Worm (Caenorhabditis elegans) whole organism, L1 larva: Measurements from ENCODE around the gene srh-67.

ENCODE experiments used
- blmp-1 ChIP-seq: fragments of 150-350 bp; optimal IDR thresholded peaks from 2 replicates; lab custom pipeline; 2014; ENCODE audit warnings: missing biosample characterization, missing genetic modification characterization
- dpl-1 ChIP-seq, 3 experiments: fragments of 150-350 bp in 2 of 3; sonication (generic microtip) in 1 of 3; optimal IDR thresholded peaks; 2 replicates each; lab custom pipeline; 2014 to 2017; ENCODE audit warnings: missing biosample characterization in 3 of 3, missing genetic modification characterization in 3 of 3, missing genetic modification reagents in 3 of 3
- nhr-237 ChIP-seq: fragments of 150-350 bp; optimal IDR thresholded peaks from 2 replicates; lab custom pipeline; 2014; ENCODE audit warnings: missing biosample characterization, missing genetic modification characterization
- nhr-84 ChIP-seq: sonication (generic microtip); optimal IDR thresholded peaks from 2 replicates; lab custom pipeline; 2017; ENCODE audit warnings: missing biosample characterization, missing genetic modification characterization
- zag-1 ChIP-seq: fragments of 150-350 bp; optimal IDR thresholded peaks from 2 replicates; lab custom pipeline; 2014; ENCODE audit warnings: missing biosample characterization, missing genetic modification characterization
- ztf-11 ChIP-seq, 2 experiments: sonication (generic microtip); optimal IDR thresholded peaks; 2 replicates each; lab custom pipeline; 2016 to 2017; ENCODE audit warnings: missing genetic modification characterization in 2 of 2, missing biosample characterization in 1 of 2, missing compliant biosample characterization in 1 of 2

- TF ChIP-seq ztf-11 (tag; optimal IDR thresholded peaks at IDR 0.05; lab: Kevin White, UChicago) (no peak), zag-1 (no peak), blmp-1 (no peak), nhr-237 (tag; lab: Kevin White, UChicago) (no peak), dpl-1 (GFP tag; optimal IDR thresholded peaks at IDR 0.05; lab: Kevin White, UChicago) (no peak), nhr-84 (tag; lab: Kevin White, UChicago) (no peak)
Measured at ce11 chrII:12494067-12494477, 14.7 kb upstream of the srh-67 start.
